Worm (Caenorhabditis elegans) whole organism, L4/young adult: Measurements from ENCODE around the gene dhhc-1.

Experiments used
- dao-5 ChIP-seq: sonication (generic microtip); optimal IDR thresholded peaks from 2 replicates; lab custom pipeline; 2016; ENCODE audit warnings: missing genotype, missing genetic modification characterization, moderate library complexity, missing compliant biosample characterization
- him-1 ChIP-seq: sonication (generic microtip); optimal IDR thresholded peaks from 2 replicates; lab custom pipeline; 2016; ENCODE audit warnings: missing genotype, missing genetic modification reagents, missing genetic modification characterization, missing compliant biosample characterization

ce11 chrX:15083795-15084194 is 16.4 kb downstream of the dhhc-1 start, which contains the start of gene H40L08.1:
- TF ChIP-seq him-1 (tag; lab: Kevin White, UChicago) (no peak), dao-5 (no peak)
